Worm (Caenorhabditis elegans): ENCODE measurements around the gene col-87.

col-87 gene

ce11 chrII:14063044-14063500 is 31.4 kb downstream of the col-87 start, which contains the start of gene lem-2 (continued):
- TF ChIP-seq pag-3 (tag; optimal IDR thresholded peaks at IDR 0.05; ENCODE audit: borderline replicate concordance) = peak; percentile 65
- peak; percentile 89 for TF ChIP-seq rnt-1 (tag; optimal IDR thresholded peaks at IDR 0.05)
- TF ChIP-seq ceh-18 (tag; optimal IDR thresholded peaks at IDR 0.05) = peak; percentile 63
- peak; percentile 80 for TF ChIP-seq unc-42 (tag; optimal IDR thresholded peaks at IDR 0.05)
- TF ChIP-seq ceh-22 (tag; optimal IDR thresholded peaks at IDR 0.05) = no peak
- peak; percentile 72 for TF ChIP-seq fkh-6 (tag; optimal IDR thresholded peaks at IDR 0.05)
- no peak for TF ChIP-seq mec-3 (tag; optimal IDR thresholded peaks at IDR 0.05; ENCODE audit: borderline replicate concordance)
- no peak for TF ChIP-seq ceh-45 (GFP tag; IDR thresholded peaks at IDR 0.05)
- TF ChIP-seq ceh-2 (tag; optimal IDR thresholded peaks at IDR 0.05) = peak; percentile 95
- no peak for TF ChIP-seq nhr-11 (tag; optimal IDR thresholded peaks at IDR 0.05)
- TF ChIP-seq K09A11.1 (tag; optimal IDR thresholded peaks at IDR 0.05; ENCODE audit: insufficient read depth) = no peak
- no peak for TF ChIP-seq dve-1 (tag; optimal IDR thresholded peaks at IDR 0.05)
- peak; percentile 67 for TF ChIP-seq C38D4.7 (GFP tag; optimal IDR thresholded peaks at IDR 0.05)
- TF ChIP-seq lin-11 (tag; optimal IDR thresholded peaks at IDR 0.05) = peak; percentile 53
- TF ChIP-seq odd-2 (tag; optimal IDR thresholded peaks at IDR 0.05) = no peak
- TF ChIP-seq ref-2 (tag; optimal IDR thresholded peaks at IDR 0.05) = peak; percentile 95
- peak; percentile 96 for TF ChIP-seq ceh-14 (tag; optimal IDR thresholded peaks at IDR 0.05)
- TF ChIP-seq fax-1 (tag; optimal IDR thresholded peaks at IDR 0.05) = peak; percentile 95
- peak; percentile 90 for TF ChIP-seq ets-4 (tag; optimal IDR thresholded peaks at IDR 0.05)
- TF ChIP-seq fkh-10 (GFP tag; optimal IDR thresholded peaks at IDR 0.05) = no peak
- TF ChIP-seq ceh-34 (tag; optimal IDR thresholded peaks at IDR 0.05) = peak; percentile 98
- peak; percentile 97 for TF ChIP-seq hlh-8 (tag; optimal IDR thresholded peaks at IDR 0.05)
- TF ChIP-seq hlh-15 (tag; optimal IDR thresholded peaks at IDR 0.05) = peak; percentile 89
- TF ChIP-seq hlh-30 (tag; optimal IDR thresholded peaks at IDR 0.05; ENCODE audit: insufficient read depth) = no peak
- TF ChIP-seq nfya-1 (tag; optimal IDR thresholded peaks at IDR 0.05) = peak; percentile 3
- no peak for TF ChIP-seq ceh-6 (GFP tag; optimal IDR thresholded peaks at IDR 0.05)
- peak; percentile 65 for TF ChIP-seq ttx-3 (tag; optimal IDR thresholded peaks at IDR 0.05)
- TF ChIP-seq pax-1 (tag; optimal IDR thresholded peaks at IDR 0.05) = no peak
- TF ChIP-seq T23F11.4 (GFP tag; optimal IDR thresholded peaks at IDR 0.05) = peak; percentile 68
- peak; percentile 89 for TF ChIP-seq ahr-1 (tag; optimal IDR thresholded peaks at IDR 0.05)
- peak; percentile 98 for TF ChIP-seq tbx-2 (tag; optimal IDR thresholded peaks at IDR 0.05)
- TF ChIP-seq zip-5 (tag; optimal IDR thresholded peaks at IDR 0.05) = peak; percentile 96
- TF ChIP-seq elt-2 (tag; optimal IDR thresholded peaks at IDR 0.05) = peak; percentile 95
- no peak for TF ChIP-seq unc-55 (GFP tag; optimal IDR thresholded peaks at IDR 0.05)
- TF ChIP-seq hlh-6 (tag; optimal IDR thresholded peaks at IDR 0.05) = peak; percentile 61
- no peak for TF ChIP-seq nhr-232 (tag; optimal IDR thresholded peaks at IDR 0.05)
- TF ChIP-seq hlh-13 (GFP tag; optimal IDR thresholded peaks at IDR 0.05) = no peak
- peak; percentile 57 for TF ChIP-seq sox-4 (tag; optimal IDR thresholded peaks at IDR 0.05)
- TF ChIP-seq pros-1 (tag; optimal IDR thresholded peaks at IDR 0.05) = no peak
- TF ChIP-seq pqm-1 (tag; optimal IDR thresholded peaks at IDR 0.05) = peak; percentile 91
- no peak for TF ChIP-seq ceh-9 (tag; optimal IDR thresholded peaks at IDR 0.05)
- TF ChIP-seq ceh-19 (GFP tag; optimal IDR thresholded peaks at IDR 0.05) = peak; percentile 45
- TF ChIP-seq ceh-30 (tag; optimal IDR thresholded peaks at IDR 0.05) = no peak
- TF ChIP-seq pha-2 (tag; optimal IDR thresholded peaks at IDR 0.05) = peak; percentile 76
- peak; percentile 90 for TF ChIP-seq C08G9.2 (tag; optimal IDR thresholded peaks at IDR 0.05)
- no peak for TF ChIP-seq gmeb-2 (tag; optimal IDR thresholded peaks at IDR 0.05)
- TF ChIP-seq unc-86 (tag; optimal IDR thresholded peaks at IDR 0.05) = peak; percentile 75
- TF ChIP-seq syd-9 (tag; optimal IDR thresholded peaks at IDR 0.05) = peak; percentile 67
